Worm (Caenorhabditis elegans): ENCODE data around the gene hach-1.

hach-1 gene

DNA sequence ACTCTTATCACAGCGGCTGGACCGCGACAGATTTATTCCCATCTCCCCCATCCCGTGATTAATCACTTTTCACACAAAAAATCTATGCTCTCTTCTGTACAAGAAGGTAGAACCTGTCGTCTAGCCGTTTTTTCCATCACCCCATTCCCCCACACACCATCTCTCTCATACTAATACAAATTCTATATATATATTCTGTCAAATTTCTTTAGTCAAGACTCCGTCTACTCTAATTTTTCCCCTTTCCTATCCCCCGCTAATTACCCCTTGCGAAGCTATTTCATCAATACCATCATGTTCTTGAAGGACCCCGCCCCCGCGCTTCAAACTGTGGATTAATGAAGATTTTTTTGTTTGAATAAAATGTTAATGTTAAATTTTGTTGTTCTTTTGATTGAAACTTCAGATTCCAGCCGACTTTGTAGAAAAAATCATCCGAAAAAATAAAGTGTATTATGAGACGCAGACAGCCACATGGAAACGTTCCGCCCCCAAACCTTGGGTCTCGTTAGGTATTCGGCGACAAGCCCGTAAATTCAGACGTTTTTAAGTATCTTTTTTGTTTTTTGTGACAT, 49.1 kb upstream of the hach-1 start (continued):
- TF ChIP-seq snpc-1.2 (GFP tag; IDR thresholded peaks at IDR 0.05) = no peak
- no peak for TF ChIP-seq jun-1 (tag; optimal IDR thresholded peaks at IDR 0.05)
- TF ChIP-seq ces-1 (GFP tag; optimal IDR thresholded peaks at IDR 0.05) = no peak
- no peak for TF ChIP-seq attf-4 (tag; optimal IDR thresholded peaks at IDR 0.05)
- TF ChIP-seq hlh-11 (tag; optimal IDR thresholded peaks at IDR 0.05) = peak; percentile 18
- TF ChIP-seq nhr-10 (tag; optimal IDR thresholded peaks at IDR 0.05) = peak; percentile 76
- peak in 1 of 2 experiments; percentile 52 for TF ChIP-seq lsy-2 (tag; optimal IDR thresholded peaks at IDR 0.05)
- TF ChIP-seq zip-2 (tag; optimal IDR thresholded peaks at IDR 0.05) = no peak
- TF ChIP-seq arid-1 (GFP tag; conservative IDR thresholded peaks at IDR 0.05) = peak; percentile 53; the same call in 1 of the 2 replicates
- peak; percentile 27; the same call in 1 of the 2 replicates for TF ChIP-seq nhr-42 (GFP tag; IDR thresholded peaks at IDR 0.05)
- TF ChIP-seq mes-2 (tag; optimal IDR thresholded peaks at IDR 0.05; ENCODE audit: poor library complexity, severe bottlenecking) = peak; percentile 32
- no peak for TF ChIP-seq nhr-76 (tag; optimal IDR thresholded peaks at IDR 0.05)
- TF ChIP-seq php-3 (GFP tag; IDR thresholded peaks at IDR 0.05) = peak; percentile 38
- peak; percentile 67 for TF ChIP-seq T20F7.1 (GFP tag; optimal IDR thresholded peaks at IDR 0.05)
- peak in 1 of 2 experiments; percentile 18 for TF ChIP-seq mdl-1 (tag; optimal IDR thresholded peaks at IDR 0.05)
- no peak for TF ChIP-seq hmg-1.1 (GFP tag; IDR thresholded peaks at IDR 0.05)
- TF ChIP-seq snpc-4 (tag; optimal IDR thresholded peaks at IDR 0.05) = no peak
- TF ChIP-seq ctbp-1 (GFP tag; IDR thresholded peaks at IDR 0.05) = no peak
- TF ChIP-seq F44E2.7 (GFP tag; IDR thresholded peaks at IDR 0.05) = no peak
- TF ChIP-seq lin-13 (GFP tag; optimal IDR thresholded peaks at IDR 0.05) = peak; percentile 61
- TF ChIP-seq saeg-2 (GFP tag; IDR thresholded peaks at IDR 0.05) = 0 out of 2 replicates have a peak, but pooled peaks have one; percentile 11
- TF ChIP-seq pqm-1 (tag; optimal IDR thresholded peaks at IDR 0.05) = no peak
- peak; percentile 88; the same call in 1 of the 2 replicates for TF ChIP-seq zfp-3 (GFP tag; conservative IDR thresholded peaks at IDR 0.05)
- TF ChIP-seq unc-39 (tag; optimal IDR thresholded peaks at IDR 0.05) = no peak
- TF ChIP-seq lir-3 (tag; optimal IDR thresholded peaks at IDR 0.05) = no peak
- no peak for TF ChIP-seq nhr-237 (tag; optimal IDR thresholded peaks at IDR 0.05)
- no peak for TF ChIP-seq F49E8.2 (tag; optimal IDR thresholded peaks at IDR 0.05; ENCODE audit: borderline replicate concordance)
- TF ChIP-seq tra-1 (GFP tag; IDR thresholded peaks at IDR 0.05) = 0 out of 2 replicates have a peak, but pooled peaks have one; percentile 51
- TF ChIP-seq mep-1 (tag; optimal IDR thresholded peaks at IDR 0.05) = peak; percentile 11

DNA sequence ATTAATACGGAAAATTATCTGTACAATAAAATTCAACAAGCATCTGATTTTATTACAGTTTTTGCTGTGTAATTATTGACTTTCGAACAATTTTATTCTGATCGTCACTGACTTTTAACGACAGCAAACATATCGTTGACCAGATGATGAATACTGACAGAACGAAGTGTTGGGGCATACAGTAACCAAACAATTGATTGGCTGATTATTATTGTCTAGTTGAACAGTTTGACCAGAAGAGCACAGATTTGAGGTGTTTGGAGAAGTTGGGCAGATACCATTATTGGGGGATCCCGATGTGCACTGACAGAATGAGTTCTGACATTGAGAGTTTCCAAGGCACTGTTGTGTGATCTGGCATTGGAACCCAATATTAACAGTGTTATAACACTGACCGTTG, 48.3 kb upstream of the hach-1 start:
- TF ChIP-seq hmg-1.1 (GFP tag; IDR thresholded peaks at IDR 0.05) (no peak), nhr-41 (GFP tag; IDR thresholded peaks at IDR 0.05) (no peak), set-16 (GFP tag; IDR thresholded peaks at IDR 0.05) (no peak), zip-2 (tag; optimal IDR thresholded peaks at IDR 0.05) (no peak), dve-1 (tag; optimal IDR thresholded peaks at IDR 0.05; ENCODE audit: insufficient read depth) (no peak), mdt-29 (GFP tag; IDR thresholded peaks at IDR 0.05) (no peak), mxl-3 (GFP tag; optimal IDR thresholded peaks at IDR 0.05) (no peak)

DNA sequence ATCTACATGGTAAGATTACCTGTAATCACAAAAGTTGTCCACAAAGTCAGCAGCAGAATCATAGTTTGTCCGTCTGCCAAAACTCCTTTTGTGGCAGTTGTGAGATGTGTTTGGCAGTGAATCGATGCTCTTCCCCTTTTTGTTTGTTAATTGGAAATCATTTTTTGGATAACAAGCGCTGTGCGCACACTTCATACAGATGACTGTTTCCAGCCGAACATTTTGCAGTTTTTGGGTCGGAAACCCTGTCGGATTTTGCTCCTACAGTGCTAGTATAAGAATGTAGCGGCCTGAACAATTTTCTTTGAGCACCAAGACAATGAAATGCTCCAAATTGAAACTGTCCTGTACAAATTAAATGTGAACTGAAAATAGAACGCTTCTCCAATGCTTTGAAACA, 46.6 kb upstream of the hach-1 start, which contains the start of gene D1044.7:
D1044.7 (minus strand) TSS at position 101 of the 400 bp plus-strand sequence.
- TF ChIP-seq lim-7 (GFP tag; IDR thresholded peaks at IDR 0.05) = no peak
- peak in 1 of 2 experiments; percentile 63 for TF ChIP-seq unc-62 (GFP tag; optimal IDR thresholded peaks at IDR 0.05 in 1 of 2)
- TF ChIP-seq unc-62 (tag; optimal IDR thresholded peaks at IDR 0.05) = no peak

DNA sequence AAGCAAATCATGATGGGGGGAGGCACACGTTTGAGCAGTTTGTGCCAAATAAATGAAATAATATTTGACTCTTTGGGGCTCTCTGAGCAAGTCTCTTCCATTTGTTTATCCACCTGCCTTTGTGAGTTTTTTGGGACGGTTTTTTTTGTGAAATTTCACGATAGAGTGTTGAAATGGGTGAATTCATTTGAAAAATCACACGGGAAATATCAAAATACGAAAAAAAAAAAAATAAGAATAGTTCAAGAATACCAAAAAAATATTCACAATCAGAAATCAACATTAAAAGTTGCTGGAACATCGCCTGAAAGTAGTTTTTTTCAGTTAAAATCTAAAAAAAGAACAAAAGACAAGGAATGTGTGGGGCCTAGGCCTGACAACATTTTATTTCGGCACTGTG, 42.7 kb upstream of the hach-1 start, which contains the start of gene pqn-25:
pqn-25 (minus strand) TSS at position 101 of the 400 bp plus-strand sequence.
- TF ChIP-seq F37D6.2 (tag; optimal IDR thresholded peaks at IDR 0.05) (no peak), dve-1 (tag; optimal IDR thresholded peaks at IDR 0.05; ENCODE audit: insufficient read depth) (no peak)

All from whole organism, L4 larva.